Worm (Caenorhabditis elegans): ENCODE measurements around the gene C18B10.6.
"Not testable (repeated sequence)": the region's sequence is repeated elsewhere in the genome, so short reads cannot be mapped to it uniquely, and the experiment has no call there.

DNA sequence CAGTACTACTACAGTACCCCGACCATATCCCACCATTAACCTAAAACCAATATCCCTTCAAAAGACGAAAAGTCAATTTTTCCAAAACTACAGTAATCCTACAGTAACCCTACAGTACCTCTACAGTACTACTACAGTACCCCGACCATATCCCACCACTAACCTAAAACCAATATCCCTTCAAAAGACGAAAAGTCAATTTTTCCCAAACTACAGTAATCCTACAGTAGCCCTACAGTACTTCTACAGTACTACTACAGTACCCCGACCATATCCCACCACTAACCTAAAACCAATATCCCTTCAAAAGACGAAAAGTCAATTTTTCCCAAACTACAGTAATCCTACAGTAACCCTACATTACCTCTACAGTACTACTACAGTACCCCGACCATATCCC, 37.4 kb downstream of the C18B10.6 start:
- TF ChIP-seq unc-62 (GFP tag; optimal IDR thresholded peaks at IDR 0.05 in 1 of 2); unc-62 (tag; optimal IDR thresholded peaks at IDR 0.05); unc-39 (tag; optimal IDR thresholded peaks at IDR 0.05); sdz-12 (GFP tag; optimal IDR thresholded peaks at IDR 0.05); fkh-10 (GFP tag; optimal IDR thresholded peaks at IDR 0.05); ztf-11 (tag; optimal IDR thresholded peaks at IDR 0.05); nhr-76 (tag; optimal IDR thresholded peaks at IDR 0.05); egl-27 (tag; optimal IDR thresholded peaks at IDR 0.05): not testable (repeated sequence)

Measured in whole organism, L4 larva.